Worm (Caenorhabditis elegans) whole organism, midembryonic: ENCODE data around the gene F40F9.10.

ENCODE experiments used
- flt-1 ChIP-seq: fragments of 200-800 bp; sonication (Bioruptor generic); IDR thresholded peaks from 2 replicates; pipeline ENCODE4 v1.3.6; 2022; ENCODE audit warnings: missing genetic modification characterization, missing compliant biosample characterization
- ztf-23 ChIP-seq: fragments of 200-800 bp; sonication (Bioruptor generic); IDR thresholded peaks from 2 replicates; pipeline ENCODE4 v1.3.6; 2022; ENCODE audit warnings: missing genetic modification reagents, missing genetic modification characterization, missing compliant biosample characterization
- ztf-29 ChIP-seq: fragments of 200-800 bp; sonication (Bioruptor generic); IDR thresholded peaks from 2 replicates; pipeline ENCODE4 v1.3.6; 2022; ENCODE audit warnings: missing genetic modification reagents, missing genetic modification characterization, missing compliant biosample characterization

DNA sequence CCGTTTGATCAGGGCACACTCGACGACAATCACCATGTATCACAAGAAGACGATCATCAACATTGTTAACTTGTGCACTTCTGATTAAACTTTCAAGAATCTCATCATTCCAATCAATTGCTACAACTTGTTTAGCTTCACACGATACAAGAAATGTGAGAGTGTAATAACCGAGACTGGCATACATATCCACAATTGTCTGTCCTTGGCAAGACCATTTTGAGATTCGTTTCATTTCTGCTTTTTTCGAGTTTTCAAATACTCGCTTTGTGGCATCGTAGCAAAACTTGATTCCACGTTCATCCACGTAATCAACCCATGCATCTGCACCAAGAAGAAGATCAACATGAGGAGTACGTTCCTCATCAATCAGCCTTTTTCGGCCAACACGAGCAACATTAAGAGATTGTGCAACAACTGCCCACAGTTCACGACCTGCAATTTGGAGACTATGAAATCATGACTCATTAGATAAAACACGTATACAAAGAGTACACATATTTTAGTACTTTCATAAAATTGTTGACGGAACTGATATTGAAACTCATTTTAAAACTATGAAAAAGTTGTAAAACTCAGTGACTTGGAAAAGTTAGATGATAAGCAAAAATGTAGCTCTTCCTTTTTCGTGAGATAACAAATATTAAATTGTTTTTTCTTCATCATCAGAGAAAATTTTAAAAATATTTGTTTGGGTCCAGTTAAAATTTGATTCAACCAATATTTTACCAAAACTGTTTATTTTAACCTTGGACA is 836 bp downstream of the F40F9.10 start:
- TF ChIP-seq ztf-29 (GFP tag; lab: Robert Waterston, UW) (no peak), ztf-23 (no peak), flt-1 (GFP tag; lab: Robert Waterston, UW) (no peak)
